Fruit fly (Drosophila melanogaster): ENCODE data around the gene Cyp4s3.
A peak's percentile ranks its signal among the peaks of the same experiment; 100 is the strongest.

Gene Cyp4s3

DNA sequence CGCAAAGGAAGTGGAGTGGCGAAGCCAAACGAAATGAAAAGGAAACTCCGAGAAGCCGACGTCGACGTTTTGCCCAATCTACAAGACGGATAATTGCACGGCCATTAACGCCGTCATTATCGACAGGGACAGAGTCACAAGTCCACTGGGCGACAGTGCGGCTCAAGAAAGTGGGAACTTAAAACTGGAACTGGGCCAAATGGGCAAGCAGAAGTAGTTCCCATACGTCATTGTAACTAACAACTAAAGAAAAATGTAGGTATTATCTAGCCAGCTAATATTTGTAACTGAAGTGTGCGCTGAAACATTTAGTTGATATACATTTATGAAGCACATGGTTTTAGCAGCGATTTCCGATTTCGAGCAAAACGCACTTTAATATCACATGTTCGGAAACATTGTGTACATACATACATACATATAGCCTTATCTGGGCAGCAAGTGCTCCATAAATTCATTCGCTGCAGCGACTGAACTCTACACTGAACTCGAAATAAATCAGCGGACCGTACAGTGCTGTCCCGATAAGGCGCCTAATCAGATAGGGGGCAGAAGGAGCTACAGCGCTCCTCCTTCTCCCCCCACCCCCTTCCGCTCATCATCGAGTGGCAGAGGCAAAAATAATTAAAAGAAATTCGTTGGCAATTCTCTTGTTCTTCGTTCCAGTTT lies 45.4 kb downstream of the Cyp4s3 start:
- TF ChIP-seq nom (GFP tag; optimal IDR thresholded peaks at IDR 0.05) (peak; percentile 88), CG18599 (GFP tag; optimal IDR thresholded peaks at IDR 0.05) (peak; percentile 31), cwo (GFP tag; optimal IDR thresholded peaks at IDR 0.05) (peak; percentile 45), CG13775 (GFP tag; optimal IDR thresholded peaks at IDR 0.05) (no peak), CG5245 (GFP tag; optimal IDR thresholded peaks at IDR 0.05) (no peak), Drgx (GFP tag; IDR thresholded peaks at IDR 0.05) (peak; percentile 42; the same call in 1 of the 2 replicates), CG10654 (GFP tag; optimal IDR thresholded peaks at IDR 0.05) (no peak), CG15514 (GFP tag; optimal IDR thresholded peaks at IDR 0.05) (peak; percentile 1), Hmr (GFP tag; optimal IDR thresholded peaks at IDR 0.05) (peak; percentile 3), D (optimal IDR thresholded peaks at IDR 0.05) (no peak), D (GFP tag; optimal IDR thresholded peaks at IDR 0.05) (no peak), gsb (GFP tag; IDR thresholded peaks at IDR 0.05) (no peak), Vsx1 (GFP tag; optimal IDR thresholded peaks at IDR 0.05) (no peak), al (GFP tag; IDR thresholded peaks at IDR 0.05) (peak; percentile 4; the same call in 1 of the 2 replicates), wor (GFP tag; IDR thresholded peaks at IDR 0.05) (no peak), lab (GFP tag; optimal IDR thresholded peaks at IDR 0.05) (no peak), chinmo (GFP tag; IDR thresholded peaks at IDR 0.05; ENCODE audit: partially characterized antibody) (peak; percentile 82; the same call in 1 of the 4 replicates), Dbx (GFP tag; IDR thresholded peaks at IDR 0.05) (peak; percentile 25; the same call in 1 of the 3 replicates), gce (GFP tag; IDR thresholded peaks at IDR 0.05) (no peak), Dp (GFP tag; optimal IDR thresholded peaks at IDR 0.05) (no peak), tin (GFP tag; optimal IDR thresholded peaks at IDR 0.05) (no peak), bsh (GFP tag; optimal IDR thresholded peaks at IDR 0.05) (peak in 1 of 2 experiments; percentile 0), grau (tag; optimal IDR thresholded peaks at IDR 0.05) (peak; percentile 12), exex (tag; optimal IDR thresholded peaks at IDR 0.05) (peak; percentile 63), CG34422 (GFP tag; IDR thresholded peaks at IDR 0.05) (0 out of 3 replicates have a peak, but pooled peaks have one; percentile 17), MESR4 (GFP tag; optimal IDR thresholded peaks at IDR 0.05) (no peak), tll (GFP tag; optimal IDR thresholded peaks at IDR 0.05) (no peak), peb (GFP tag; IDR thresholded peaks at IDR 0.05) (no peak), Neu2 (GFP tag; optimal IDR thresholded peaks at IDR 0.05; ENCODE audit: borderline replicate concordance) (no peak), sug (tag; optimal IDR thresholded peaks at IDR 0.05) (peak; percentile 15), lola (GFP tag; optimal IDR thresholded peaks at IDR 0.05) (no peak), CG34376 (GFP tag; optimal IDR thresholded peaks at IDR 0.05) (peak; percentile 31), Med (GFP tag) (peak; percentile 2), mam (GFP tag; optimal IDR thresholded peaks at IDR 0.05) (no peak), CG14965 (GFP tag; optimal IDR thresholded peaks at IDR 0.05; ENCODE audit: borderline replicate concordance) (no peak), Hr78 (GFP tag; optimal IDR thresholded peaks at IDR 0.05) (peak in 1 of 2 experiments; percentile 46), Sry-β (GFP tag; optimal IDR thresholded peaks at IDR 0.05) (no peak), CG11696 (GFP tag; IDR thresholded peaks at IDR 0.05) (peak; percentile 34; the same call in 1 of the 2 replicates), zen2 (GFP tag; IDR thresholded peaks at IDR 0.05; ENCODE audit: partially characterized antibody) (no peak), sens-2 (GFP tag; IDR thresholded peaks at IDR 0.05) (no peak), HmgD (GFP tag; optimal IDR thresholded peaks at IDR 0.05) (no peak), Rfx (GFP tag; IDR thresholded peaks at IDR 0.05) (peak; percentile 28; the same call in 1 of the 2 replicates), zen (tag; optimal IDR thresholded peaks at IDR 0.05) (no peak), CG6813 (GFP tag; optimal IDR thresholded peaks at IDR 0.05) (no peak), sob (GFP tag; IDR thresholded peaks at IDR 0.05) (peak; percentile 49; the same call in 1 of the 2 replicates), CG9727 (GFP tag; optimal IDR thresholded peaks at IDR 0.05) (no peak), shn (GFP tag; optimal IDR thresholded peaks at IDR 0.05) (no peak), sisA (GFP tag; IDR thresholded peaks at IDR 0.05) (no peak)

Data from whole organism, embryonic.